Worm (Caenorhabditis elegans): Measurements from ENCODE around the gene C31C9.7.

- TF ChIP-seq nhr-77 (tag; optimal IDR thresholded peaks at IDR 0.05) (no peak), skn-1 (tag; optimal IDR thresholded peaks at IDR 0.05) (no peak), tbx-2 (tag; optimal IDR thresholded peaks at IDR 0.05) (no peak), elt-1 (tag; optimal IDR thresholded peaks at IDR 0.05) (no peak), pha-4 (tag; optimal IDR thresholded peaks at IDR 0.05) (no peak), mdl-1 (tag; optimal IDR thresholded peaks at IDR 0.05) (no peak), nhr-25 (tag; optimal IDR thresholded peaks at IDR 0.05) (no peak), unc-39 (tag; optimal IDR thresholded peaks at IDR 0.05) (no peak), nhr-76 (tag; optimal IDR thresholded peaks at IDR 0.05) (no peak), nhr-28 (tag; optimal IDR thresholded peaks at IDR 0.05) (no peak), fos-1 (tag; optimal IDR thresholded peaks at IDR 0.05) (no peak), elt-2 (tag; optimal IDR thresholded peaks at IDR 0.05) (no peak)
These were observed 16.7 kb downstream of the C31C9.7 start for ce11 chrII:13685581-13685980.
